Worm (Caenorhabditis elegans): ENCODE measurements around the gene arrd-24.

ce11 chrX:13929534-13929933 lies 50.8 kb downstream of the arrd-24 start, which contains the start of gene meg-1:
- TF ChIP-seq ztf-23 (GFP tag; IDR thresholded peaks at IDR 0.05), result no peak
- TF ChIP-seq flt-1 (GFP tag; IDR thresholded peaks at IDR 0.05), result no peak
- TF ChIP-seq tab-1 (GFP tag; IDR thresholded peaks at IDR 0.05), result no peak
- TF ChIP-seq cog-1 (tag; optimal IDR thresholded peaks at IDR 0.05), result no peak
